Fruit fly (Drosophila melanogaster): ENCODE measurements around the gene Ku80.
A peak's percentile ranks its signal among the peaks of the same experiment; 100 is the strongest.

The Ku80 gene

DNA sequence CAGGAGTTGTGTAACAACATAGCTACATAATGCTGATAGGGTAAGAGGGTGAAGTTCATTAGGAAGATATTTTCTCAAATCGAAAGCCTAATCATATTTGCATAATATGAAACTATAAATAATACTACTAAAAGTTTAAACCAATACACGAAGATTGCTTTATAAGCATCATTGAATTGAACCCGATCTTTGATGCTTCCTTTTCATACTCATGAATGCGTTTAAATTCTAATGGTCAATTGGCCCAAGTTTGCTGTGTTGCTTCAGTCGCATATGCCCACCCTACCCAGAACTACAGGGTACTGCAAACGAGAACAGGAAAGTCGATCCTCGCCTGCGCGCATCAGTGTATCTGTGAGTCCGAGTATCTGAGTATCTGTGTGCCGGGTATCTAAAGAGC, 27.4 kb downstream of the Ku80 start (continued):
- TF ChIP-seq CG6792 (GFP tag; optimal IDR thresholded peaks at IDR 0.05) (peak; percentile 95), CG1621 (tag; optimal IDR thresholded peaks at IDR 0.05) (peak; percentile 89), CG6163 (GFP tag; IDR thresholded peaks at IDR 0.05) (peak; percentile 81), Sox102F (GFP tag; optimal IDR thresholded peaks at IDR 0.05) (peak; percentile 96), Lpt (GFP tag; optimal IDR thresholded peaks at IDR 0.05) (peak; percentile 69), CG16779 (tag; optimal IDR thresholded peaks at IDR 0.05) (peak; percentile 78), spab (GFP tag; optimal IDR thresholded peaks at IDR 0.05) (peak; percentile 20), CG3032 (tag; optimal IDR thresholded peaks at IDR 0.05) (peak; percentile 40), Eip75B (GFP tag; optimal IDR thresholded peaks at IDR 0.05) (peak; percentile 95), Hr38 (GFP tag; optimal IDR thresholded peaks at IDR 0.05) (no peak), CG8319 (GFP tag; optimal IDR thresholded peaks at IDR 0.05) (no peak), net (GFP tag; optimal IDR thresholded peaks at IDR 0.05) (peak; percentile 85), Blimp-1 (GFP tag; optimal IDR thresholded peaks at IDR 0.05) (no peak), CG8119 (GFP tag; IDR thresholded peaks at IDR 0.05) (0 out of 3 replicates have a peak, but pooled peaks have one; percentile 54), Gug (GFP tag; IDR thresholded peaks at IDR 0.05) (no peak), CG11762 (GFP tag; optimal IDR thresholded peaks at IDR 0.05; ENCODE audit: insufficient read depth) (no peak), acj6 (GFP tag; optimal IDR thresholded peaks at IDR 0.05) (peak; percentile 96), cyc (GFP tag; optimal IDR thresholded peaks at IDR 0.05) (peak; percentile 48), lz (GFP tag; optimal IDR thresholded peaks at IDR 0.05) (peak; percentile 97), CG11902 (GFP tag; optimal IDR thresholded peaks at IDR 0.05) (peak; percentile 53), CG6276 (GFP tag; optimal IDR thresholded peaks at IDR 0.05) (no peak), CG4318 (GFP tag; optimal IDR thresholded peaks at IDR 0.05) (peak; percentile 12), Eip78C (GFP tag) (peak; percentile 88), CG10631 (GFP tag; optimal IDR thresholded peaks at IDR 0.05) (peak; percentile 95), CG6854 (GFP tag; optimal IDR thresholded peaks at IDR 0.05) (peak; percentile 54), OdsH (GFP tag; optimal IDR thresholded peaks at IDR 0.05) (peak; percentile 92), Eip93F (GFP tag; optimal IDR thresholded peaks at IDR 0.05) (peak; percentile 59), Ets21C (GFP tag; optimal IDR thresholded peaks at IDR 0.05) (peak; percentile 96)

DNA sequence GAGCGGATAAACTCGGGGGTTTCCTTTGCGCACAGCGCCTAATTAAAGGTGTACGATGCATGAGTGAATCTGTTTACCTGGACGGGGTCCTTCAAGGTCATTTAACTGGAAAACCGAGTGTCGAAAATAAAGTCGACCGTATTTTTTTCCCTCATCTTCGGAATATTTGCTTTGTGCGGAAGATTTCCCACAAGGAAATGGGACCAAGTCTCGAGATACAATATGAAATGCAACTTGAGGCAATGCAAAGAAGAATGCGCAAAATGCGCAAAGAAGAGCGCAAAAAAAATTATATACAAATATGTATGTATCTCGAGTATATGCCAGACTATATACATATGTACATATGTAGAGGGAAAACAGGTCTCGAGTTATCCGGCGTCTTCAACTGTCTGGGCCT, 28.0 kb downstream of the Ku80 start:
- TF ChIP-seq OdsH (GFP tag; optimal IDR thresholded peaks at IDR 0.05) (no peak), CG6792 (GFP tag; optimal IDR thresholded peaks at IDR 0.05) (no peak), Hr38 (GFP tag; optimal IDR thresholded peaks at IDR 0.05) (no peak), fd59A (GFP tag; optimal IDR thresholded peaks at IDR 0.05) (no peak)

DNA sequence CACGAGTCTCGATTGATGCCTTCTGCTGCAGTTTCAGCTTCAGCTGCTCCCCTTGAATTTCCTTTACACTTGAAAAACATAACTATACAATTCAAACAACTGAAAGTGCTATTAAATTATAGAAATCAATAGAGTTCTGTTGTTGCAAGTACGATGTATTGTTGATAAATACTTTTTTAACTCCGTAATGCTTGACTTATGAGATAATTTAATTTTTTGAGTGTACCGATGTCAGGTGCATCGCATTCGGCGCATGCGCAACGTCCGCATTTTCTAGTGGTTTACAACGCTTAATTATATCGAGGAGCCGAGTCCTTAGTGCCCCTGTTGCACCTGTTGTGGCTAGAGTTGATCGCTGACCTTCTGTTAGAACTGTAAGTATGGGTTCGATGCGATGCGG, 29.5 kb downstream of the Ku80 start:
- TF ChIP-seq Met (GFP tag; optimal IDR thresholded peaks at IDR 0.05) = no peak
- TF ChIP-seq CG6163 (GFP tag; IDR thresholded peaks at IDR 0.05) = no peak
- no peak for TF ChIP-seq Eip75B (GFP tag; optimal IDR thresholded peaks at IDR 0.05)
- TF ChIP-seq CG1621 (tag; optimal IDR thresholded peaks at IDR 0.05) = no peak
- TF ChIP-seq Sox102F (GFP tag; optimal IDR thresholded peaks at IDR 0.05) = no peak
- TF ChIP-seq fkh (GFP tag; optimal IDR thresholded peaks at IDR 0.05) = no peak
- no peak for TF ChIP-seq ss (GFP tag; optimal IDR thresholded peaks at IDR 0.05)
- no peak for TF ChIP-seq CG6792 (GFP tag; optimal IDR thresholded peaks at IDR 0.05)
- no peak for TF ChIP-seq CG4318 (GFP tag; optimal IDR thresholded peaks at IDR 0.05)
- TF ChIP-seq Eip78C (GFP tag) = no peak
- TF ChIP-seq CG10631 (GFP tag; optimal IDR thresholded peaks at IDR 0.05) = no peak
- no peak for TF ChIP-seq CG6854 (GFP tag; optimal IDR thresholded peaks at IDR 0.05)
- TF ChIP-seq CG8319 (GFP tag; optimal IDR thresholded peaks at IDR 0.05) = no peak
- TF ChIP-seq CG8632 (GFP tag; optimal IDR thresholded peaks at IDR 0.05) = no peak
- TF ChIP-seq Ets21C (GFP tag; optimal IDR thresholded peaks at IDR 0.05) = no peak
- TF ChIP-seq CG6808 (GFP tag; optimal IDR thresholded peaks at IDR 0.05) = no peak
- TF ChIP-seq lz (GFP tag; optimal IDR thresholded peaks at IDR 0.05) = no peak
- TF ChIP-seq CG9139 (GFP tag; optimal IDR thresholded peaks at IDR 0.05) = no peak

DNA sequence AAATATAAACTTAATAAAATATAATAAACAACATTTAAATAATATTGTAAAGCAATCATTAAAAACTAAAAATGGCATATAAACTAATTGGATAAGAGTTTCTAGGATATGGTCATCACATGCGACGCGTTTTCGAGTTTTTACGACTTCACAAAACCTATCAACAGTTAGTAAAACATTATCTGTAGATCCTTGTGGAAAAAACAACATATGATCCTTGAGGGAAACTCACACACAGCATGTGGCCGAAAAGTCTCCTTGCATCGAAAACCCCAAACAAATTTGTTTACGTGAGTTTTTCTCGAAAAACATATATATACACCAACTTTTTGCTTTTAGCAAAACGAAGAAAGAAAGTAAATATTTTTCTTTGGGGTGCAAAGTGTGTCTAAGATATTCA, 30.0 kb downstream of the Ku80 start:
- TF ChIP-seq CG6276 (GFP tag; optimal IDR thresholded peaks at IDR 0.05) = no peak
- no peak for TF ChIP-seq CG7368 (GFP tag; optimal IDR thresholded peaks at IDR 0.05)
- no peak for TF ChIP-seq CG31627 (GFP tag; optimal IDR thresholded peaks at IDR 0.05)
- no peak for TF ChIP-seq CG4318 (GFP tag; optimal IDR thresholded peaks at IDR 0.05)

All from whole organism, prepupa.